Worm (Caenorhabditis elegans) whole organism, L4 larva: ENCODE results near the gene gly-7.
A peak's percentile ranks its signal among the peaks of the same experiment; 100 is the strongest.

Experiments
- D1046.2 ChIP-seq: fragments of 200-800 bp; sonication (Bioruptor generic); IDR thresholded peaks from 2 replicates; pipeline ENCODE4 v1.3.6; 2022; ENCODE audit warnings: missing genetic modification characterization, missing compliant biosample characterization
- F10B5.3 ChIP-seq: sonication (generic microtip); optimal IDR thresholded peaks from 2 replicates; lab custom pipeline; 2016; ENCODE audit warnings: mild to moderate bottlenecking, missing genetic modification characterization, missing compliant biosample characterization
- F26F4.8 ChIP-seq: fragments of 200-800 bp; sonication (Bioruptor generic); conservative IDR thresholded peaks from 2 replicates; pipeline ENCODE4 v1.3.6; 2022; ENCODE audit warnings: missing genetic modification characterization, missing compliant biosample characterization
- R02D3.7 ChIP-seq: fragments of 150-350 bp; sonication (generic microtip); optimal IDR thresholded peaks from 3 replicates; lab custom pipeline; 2014; ENCODE audit warnings: missing biosample characterization, missing genetic modification characterization
- Y105C5A.15 ChIP-seq: fragments of 200-800 bp; sonication (Bioruptor generic); IDR thresholded peaks from 2 replicates; pipeline ENCODE4 v1.3.6; 2022; ENCODE audit warnings: missing genetic modification characterization, missing compliant biosample characterization
- aly-2 ChIP-seq: sonication (generic microtip); optimal IDR thresholded peaks from 2 replicates; lab custom pipeline; 2018; ENCODE audit warnings: missing biosample characterization, missing genetic modification characterization
- ceh-44 ChIP-seq: fragments of 200-800 bp; sonication (Bioruptor generic); IDR thresholded peaks from 2 replicates; pipeline ENCODE4 v1.3.6; 2022; ENCODE audit warnings: missing genetic modification reagents, missing genetic modification characterization, missing compliant biosample characterization
- daf-12 ChIP-seq: fragments of 150-350 bp; optimal IDR thresholded peaks from 2 replicates; lab custom pipeline; 2014; ENCODE audit warnings: missing biosample characterization, missing genetic modification reagents, missing genetic modification characterization
- daf-16 ChIP-seq, 3 experiments: sonication (generic microtip); optimal IDR thresholded peaks; 2 replicates each; lab custom pipeline; 2016 to 2017; ENCODE audit warnings: missing genetic modification characterization in 3 of 3, missing genetic modification reagents in 3 of 3, mild to moderate bottlenecking in 2 of 3, missing compliant biosample characterization in 2 of 3, missing biosample characterization in 1 of 3, moderate library complexity in 1 of 3
- daf-8 ChIP-seq: fragments of 200-800 bp; sonication (Bioruptor generic); IDR thresholded peaks from 2 replicates; pipeline ENCODE4 v1.3.6; 2022; ENCODE audit warnings: missing genetic modification characterization, missing compliant biosample characterization
- dpl-1 ChIP-seq: fragments of 150-350 bp; optimal IDR thresholded peaks from 2 replicates; lab custom pipeline; 2014; ENCODE audit warnings: missing biosample characterization, missing genetic modification reagents, missing genetic modification characterization
- duxl-1 ChIP-seq: sonication (generic microtip); optimal IDR thresholded peaks from 2 replicates; lab custom pipeline; 2016; ENCODE audit warnings: mild to moderate bottlenecking, missing genetic modification characterization, moderate library complexity, missing compliant biosample characterization; ENCODE audit not compliant: poor library complexity
- hif-1 ChIP-seq, 2 experiments: sonication (generic microtip); optimal IDR thresholded peaks; 2 replicates each; lab custom pipeline; 2016 to 2017; ENCODE audit warnings: missing compliant biosample characterization in 2 of 2, missing genetic modification characterization in 2 of 2, missing genetic modification reagents in 2 of 2, missing genotype in 2 of 2, mild to moderate bottlenecking in 1 of 2
- lin-13 ChIP-seq: fragments of 150-350 bp; optimal IDR thresholded peaks from 2 replicates; lab custom pipeline; 2014; ENCODE audit warnings: missing biosample characterization, missing genetic modification reagents, missing genetic modification characterization
- lir-3 ChIP-seq: sonication (generic microtip); optimal IDR thresholded peaks from 2 replicates; lab custom pipeline; 2016; ENCODE audit warnings: mild to moderate bottlenecking, missing genetic modification characterization, missing compliant biosample characterization
- lsy-2 ChIP-seq, 2 experiments: fragments of 150-350 bp in 1 of 2; sonication (generic microtip) in 1 of 2; optimal IDR thresholded peaks; 2 replicates each; lab custom pipeline; 2014 to 2017; ENCODE audit warnings: missing biosample characterization in 2 of 2, missing genetic modification characterization in 2 of 2
- mdl-1 ChIP-seq, 2 experiments: fragments of 150-350 bp in 1 of 2; sonication (generic microtip) in 1 of 2; optimal IDR thresholded peaks; 2 replicates each; lab custom pipeline; 2014 to 2017; ENCODE audit warnings: missing biosample characterization in 2 of 2, missing genetic modification characterization in 2 of 2
- mes-2 ChIP-seq: sonication (generic microtip); optimal IDR thresholded peaks from 2 replicates; lab custom pipeline; 2016; ENCODE audit warnings: missing genotype, mild to moderate bottlenecking, missing genetic modification characterization, missing compliant biosample characterization; ENCODE audit not compliant: poor library complexity, severe bottlenecking
- mxl-3 ChIP-seq: fragments of 200-800 bp; sonication (Bioruptor generic); optimal IDR thresholded peaks from 2 replicates; lab custom pipeline; 2018; ENCODE audit warnings: mild to moderate bottlenecking, missing genetic modification characterization, missing compliant biosample characterization
- nhr-11 ChIP-seq: fragments of 150-350 bp; optimal IDR thresholded peaks from 2 replicates; lab custom pipeline; 2014; ENCODE audit warnings: missing biosample characterization, missing genetic modification characterization
- nhr-28 ChIP-seq: fragments of 150-350 bp; optimal IDR thresholded peaks from 2 replicates; lab custom pipeline; 2014; ENCODE audit warnings: missing biosample characterization, missing genetic modification characterization
- nhr-48 ChIP-seq: sonication (generic microtip); optimal IDR thresholded peaks from 2 replicates; lab custom pipeline; 2016; ENCODE audit warnings: mild to moderate bottlenecking, missing genetic modification characterization, missing compliant biosample characterization
- nhr-77 ChIP-seq: fragments of 150-350 bp; optimal IDR thresholded peaks from 2 replicates; lab custom pipeline; 2014; ENCODE audit warnings: missing biosample characterization, missing genetic modification characterization
- php-3 ChIP-seq: fragments of 200-800 bp; sonication (Bioruptor generic); IDR thresholded peaks from 2 replicates; pipeline ENCODE4 v1.3.6; 2022; ENCODE audit warnings: missing genetic modification reagents, missing genetic modification characterization, missing compliant biosample characterization
- rbr-2 ChIP-seq: sonication (generic microtip); optimal IDR thresholded peaks from 2 replicates; lab custom pipeline; 2016; ENCODE audit warnings: missing genotype, missing genetic modification characterization, missing compliant biosample characterization
- saeg-2 ChIP-seq: fragments of 200-800 bp; sonication (Bioruptor generic); IDR thresholded peaks from 2 replicates; pipeline ENCODE4 v1.3.6; 2022; ENCODE audit warnings: missing genetic modification reagents, missing genetic modification characterization, missing compliant biosample characterization
- set-16 ChIP-seq: fragments of 200-800 bp; sonication (Bioruptor generic); IDR thresholded peaks from 2 replicates; pipeline ENCODE4 v1.3.6; 2022; ENCODE audit warnings: missing genetic modification reagents, missing genetic modification characterization, missing compliant biosample characterization
- snpc-1.2 ChIP-seq: fragments of 200-800 bp; sonication (Bioruptor generic); IDR thresholded peaks from 2 replicates; pipeline ENCODE4 v1.3.6; 2022; ENCODE audit warnings: missing genetic modification reagents, missing genetic modification characterization, missing compliant biosample characterization
- tra-1 ChIP-seq: fragments of 200-800 bp; sonication (Bioruptor generic); IDR thresholded peaks from 2 replicates; pipeline ENCODE4 v1.3.6; 2022; ENCODE audit warnings: missing genetic modification reagents, missing genetic modification characterization, missing compliant biosample characterization
- unc-62 ChIP-seq, 3 experiments: fragments of 150-350 bp in 1 of 3; sonication (generic microtip); optimal IDR thresholded peaks in 2 of 3; peaks in 1 of 3; 1 replicate in 1 of 3; 2 replicates in 2 of 3; lab custom pipeline; 2014 to 2017; ENCODE audit warnings: missing biosample characterization in 3 of 3, missing genetic modification characterization in 3 of 3, missing genetic modification reagents in 3 of 3, missing genotype in 1 of 3
- vab-7 ChIP-seq: fragments of 200-800 bp; sonication (Bioruptor generic); IDR thresholded peaks from 2 replicates; pipeline ENCODE4 v1.3.6; 2022; ENCODE audit warnings: missing genetic modification reagents, missing genetic modification characterization, missing compliant biosample characterization
- zfp-2 ChIP-seq: sonication (generic microtip); optimal IDR thresholded peaks from 2 replicates; lab custom pipeline; 2016; ENCODE audit warnings: mild to moderate bottlenecking, missing genetic modification characterization, missing compliant biosample characterization

gly-7 gene

DNA sequence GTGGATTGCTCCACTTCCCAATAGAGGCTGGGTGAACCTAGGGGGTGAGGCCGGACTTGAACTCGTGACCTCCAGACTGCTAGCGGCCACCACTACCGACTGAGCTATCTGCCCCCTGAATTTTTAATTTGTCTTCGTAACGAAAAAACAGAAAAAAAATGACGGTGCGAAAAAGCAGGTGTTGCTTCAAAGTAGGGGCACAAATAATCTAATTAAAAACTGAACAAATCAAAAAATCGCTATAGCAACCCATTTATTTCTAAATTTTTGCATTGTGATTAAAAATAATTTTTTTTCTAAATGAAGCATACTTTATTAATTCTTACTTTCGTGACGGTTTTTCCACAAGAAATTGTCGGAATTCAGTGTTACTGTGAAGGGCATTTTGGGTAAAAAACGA is 23.2 kb downstream of the gly-7 start, which contains the start of gene F36H9.10:
Gene F36H9.10, plus strand, starts transcription at position 301 of the 400 bp plus-strand sequence.
- TF ChIP-seq D1046.2 (no peak), set-16 (GFP tag; lab: Robert Waterston, UW) (0 out of 2 replicates have a peak, but pooled peaks have one; percentile 28)

ce11 chrV:1794218-1794617 is 26.9 kb downstream of the gly-7 start, which contains the start of gene F36H9.1:
Gene F36H9.1, plus strand, starts transcription at chrV:1794518.
- TF ChIP-seq aly-2 (tag; lab: Kevin White, UChicago): no peak
- no peak for TF ChIP-seq Y105C5A.15 (GFP tag; lab: Robert Waterston, UW)
- no peak for TF ChIP-seq nhr-11
- TF ChIP-seq snpc-1.2 (GFP tag; lab: Robert Waterston, UW): no peak
- TF ChIP-seq ceh-44 (GFP tag; lab: Robert Waterston, UW): no peak
- TF ChIP-seq daf-12 (tag; lab: Kevin White, UChicago): no peak

- TF ChIP-seq R02D3.7: no peak
- TF ChIP-seq mxl-3 (GFP tag; lab: Kevin White, UChicago): peak; percentile 67
- TF ChIP-seq daf-16 (GFP tag; optimal IDR thresholded peaks at IDR 0.05; lab: Kevin White, UChicago): no peak
- TF ChIP-seq daf-16 (tag; optimal IDR thresholded peaks at IDR 0.05; lab: Kevin White, UChicago): no peak
- no peak for TF ChIP-seq F26F4.8 (GFP tag; lab: Robert Waterston, UW)
- peak in 1 of 2 experiments; percentile 73 for TF ChIP-seq unc-62 (GFP tag; optimal IDR thresholded peaks at IDR 0.05 in 1 of 2; lab: Kevin White, UChicago)
- no peak for TF ChIP-seq unc-62 (tag; optimal IDR thresholded peaks at IDR 0.05; lab: Kevin White, UChicago)
- TF ChIP-seq php-3: no peak
- TF ChIP-seq lir-3: no peak
- peak; percentile 61 for TF ChIP-seq nhr-48 (tag; lab: Kevin White, UChicago)
- no peak for TF ChIP-seq vab-7 (GFP tag; lab: Robert Waterston, UW)
- no peak for TF ChIP-seq mes-2 (tag; lab: Kevin White, UChicago)
- peak in 1 of 2 experiments; percentile 54 for TF ChIP-seq mdl-1 (tag; optimal IDR thresholded peaks at IDR 0.05; lab: Kevin White, UChicago)
- TF ChIP-seq daf-8: no peak
- TF ChIP-seq nhr-28: peak; percentile 54
- no peak for TF ChIP-seq F10B5.3 (tag; lab: Kevin White, UChicago)
- TF ChIP-seq dpl-1 (GFP tag; lab: Kevin White, UChicago): no peak
- TF ChIP-seq daf-12 (tag; lab: Kevin White, UChicago): no peak
Measured at ce11 chrV:1789495-1789894, 31.6 kb downstream of the gly-7 start.

ce11 chrV:1788157-1788556 is 33.0 kb downstream of the gly-7 start, which contains the start of gene F36H9.2:
Gene F36H9.2, plus strand, starts transcription at chrV:1788457.
- no peak for TF ChIP-seq saeg-2 (GFP tag; lab: Robert Waterston, UW)
- TF ChIP-seq F26F4.8 (GFP tag; lab: Robert Waterston, UW): no peak
- no peak for TF ChIP-seq lin-13 (GFP tag; lab: Kevin White, UChicago)
- no peak for TF ChIP-seq zfp-2 (tag; lab: Kevin White, UChicago)
- TF ChIP-seq F10B5.3 (tag; lab: Kevin White, UChicago): no peak
- TF ChIP-seq rbr-2 (tag; lab: Kevin White, UChicago): no peak
- no peak for TF ChIP-seq lsy-2 (tag; optimal IDR thresholded peaks at IDR 0.05; lab: Kevin White, UChicago)
- no peak for TF ChIP-seq dpl-1 (GFP tag; lab: Kevin White, UChicago)
- no peak for TF ChIP-seq hif-1 (tag; optimal IDR thresholded peaks at IDR 0.05; lab: Kevin White, UChicago)
- no peak for TF ChIP-seq ceh-44 (GFP tag; lab: Robert Waterston, UW)
- no peak for TF ChIP-seq nhr-77 (tag; lab: Kevin White, UChicago)
- no peak for TF ChIP-seq nhr-28
- TF ChIP-seq mxl-3 (GFP tag; lab: Kevin White, UChicago): no peak
- TF ChIP-seq tra-1 (GFP tag; lab: Robert Waterston, UW): no peak
- TF ChIP-seq duxl-1 (tag; lab: Kevin White, UChicago): no peak
- TF ChIP-seq, all 104 proteins: peak for 0
